Worm (Caenorhabditis elegans) whole organism, L2 larva: ENCODE measurements around the gene srbc-14.

Source experiments
- C34F6.9 ChIP-seq: fragments of 150-350 bp; optimal IDR thresholded peaks from 2 replicates; lab custom pipeline; 2014; ENCODE audit warnings: missing biosample characterization, missing genetic modification characterization
- F13H6.1 ChIP-seq: sonication (generic microtip); optimal IDR thresholded peaks from 2 replicates; lab custom pipeline; 2016; ENCODE audit warnings: missing genetic modification characterization, missing compliant biosample characterization
- R02D3.7 ChIP-seq: fragments of 150-350 bp; optimal IDR thresholded peaks from 2 replicates; lab custom pipeline; 2014; ENCODE audit warnings: missing biosample characterization, missing genetic modification characterization
- ZK546.5 ChIP-seq: sonication (generic microtip); optimal IDR thresholded peaks from 2 replicates; lab custom pipeline; 2017; ENCODE audit warnings: missing biosample characterization, missing genetic modification characterization
- alr-1 ChIP-seq: fragments of 150-350 bp; optimal IDR thresholded peaks from 2 replicates; lab custom pipeline; 2014; ENCODE audit warnings: missing biosample characterization, missing genetic modification characterization
- aly-2 ChIP-seq: fragments of 150-350 bp; optimal IDR thresholded peaks from 2 replicates; lab custom pipeline; 2014; ENCODE audit warnings: missing biosample characterization, missing genetic modification characterization
- ama-1 ChIP-seq: fragments of 150-350 bp; optimal IDR thresholded peaks from 2 replicates; lab custom pipeline; 2018; ENCODE audit warnings: inconsistent platforms
- blmp-1 ChIP-seq: sonication (generic microtip); optimal IDR thresholded peaks from 2 replicates; lab custom pipeline; 2017; ENCODE audit warnings: missing genetic modification characterization, mild to moderate bottlenecking, missing compliant biosample characterization, antibody characterized with exemption, moderate library complexity; ENCODE audit not compliant: insufficient read depth
- ceh-16 ChIP-seq: fragments of 150-350 bp; optimal IDR thresholded peaks from 2 replicates; lab custom pipeline; 2014; ENCODE audit warnings: missing biosample characterization, missing genetic modification characterization
- ceh-82 ChIP-seq: fragments of 150-350 bp; optimal IDR thresholded peaks from 2 replicates; lab custom pipeline; 2014; ENCODE audit warnings: missing biosample characterization, missing genetic modification characterization
- dmd-4 ChIP-seq: sonication (generic microtip); optimal IDR thresholded peaks from 2 replicates; lab custom pipeline; 2017; ENCODE audit warnings: missing biosample characterization, missing genetic modification characterization
- egl-27 ChIP-seq: sonication (generic microtip); optimal IDR thresholded peaks from 3 replicates; lab custom pipeline; 2017; ENCODE audit warnings: missing biosample characterization, missing genetic modification reagents, missing genetic modification characterization
- elt-1 ChIP-seq: fragments of 150-350 bp; optimal IDR thresholded peaks from 2 replicates; lab custom pipeline; 2014; ENCODE audit warnings: missing biosample characterization, missing genetic modification characterization
- elt-3 ChIP-seq: sonication (generic microtip); optimal IDR thresholded peaks from 2 replicates; lab custom pipeline; 2017; ENCODE audit warnings: missing biosample characterization, missing genetic modification characterization
- fos-1 ChIP-seq: fragments of 150-350 bp; optimal IDR thresholded peaks from 2 replicates; lab custom pipeline; 2014; ENCODE audit warnings: missing biosample characterization, missing genetic modification characterization
- gmeb-1 ChIP-seq: fragments of 150-350 bp; optimal IDR thresholded peaks from 2 replicates; lab custom pipeline; 2014; ENCODE audit warnings: missing biosample characterization, missing genetic modification characterization
- lin-11 ChIP-seq: fragments of 150-350 bp; sonication (generic microtip); optimal IDR thresholded peaks from 2 replicates; lab custom pipeline; 2014; ENCODE audit warnings: missing biosample characterization, missing genetic modification characterization, inconsistent platforms, mixed read lengths
- mdl-1 ChIP-seq, 2 experiments: fragments of 150-350 bp in 1 of 2; sonication (generic microtip) in 1 of 2; optimal IDR thresholded peaks; 2 replicates each; lab custom pipeline; 2017; ENCODE audit warnings: missing biosample characterization in 2 of 2, missing genetic modification characterization in 2 of 2
- nhr-10 ChIP-seq: sonication (generic microtip); optimal IDR thresholded peaks from 2 replicates; lab custom pipeline; 2017; ENCODE audit warnings: missing biosample characterization, missing genetic modification characterization
- nhr-11 ChIP-seq: fragments of 150-350 bp; optimal IDR thresholded peaks from 2 replicates; lab custom pipeline; 2014; ENCODE audit warnings: missing biosample characterization, missing genetic modification characterization
- nhr-12 ChIP-seq: fragments of 150-350 bp; optimal IDR thresholded peaks from 2 replicates; lab custom pipeline; 2014; ENCODE audit warnings: missing biosample characterization, missing genetic modification characterization
- nhr-129 ChIP-seq: fragments of 150-350 bp; optimal IDR thresholded peaks from 2 replicates; lab custom pipeline; 2014; ENCODE audit warnings: missing biosample characterization, missing genetic modification characterization
- nhr-21 ChIP-seq: fragments of 150-350 bp; optimal IDR thresholded peaks from 2 replicates; lab custom pipeline; 2014; ENCODE audit warnings: missing biosample characterization, missing genetic modification characterization
- nhr-6 ChIP-seq: fragments of 150-350 bp; optimal IDR thresholded peaks from 2 replicates; lab custom pipeline; 2014; ENCODE audit warnings: missing biosample characterization, missing genetic modification characterization
- nhr-77 ChIP-seq: fragments of 150-350 bp; optimal IDR thresholded peaks from 2 replicates; lab custom pipeline; 2014; ENCODE audit warnings: missing biosample characterization, missing genetic modification characterization
- peb-1 ChIP-seq: fragments of 150-350 bp; optimal IDR thresholded peaks from 2 replicates; lab custom pipeline; 2014; ENCODE audit warnings: missing biosample characterization, missing genetic modification characterization
- sem-4 ChIP-seq: fragments of 150-350 bp; optimal IDR thresholded peaks from 2 replicates; lab custom pipeline; 2014; ENCODE audit warnings: missing biosample characterization, missing genetic modification reagents, missing genetic modification characterization
- skn-1 ChIP-seq: sonication (generic microtip); optimal IDR thresholded peaks from 2 replicates; lab custom pipeline; 2017; ENCODE audit warnings: missing biosample characterization, missing genetic modification characterization
- sma-9 ChIP-seq, 2 experiments: fragments of 150-350 bp in 1 of 2; sonication (generic microtip) in 1 of 2; optimal IDR thresholded peaks; 2 replicates each; lab custom pipeline; 2014 to 2016; ENCODE audit warnings: missing genetic modification characterization in 2 of 2, mild to moderate bottlenecking in 1 of 2, missing biosample characterization in 1 of 2, missing compliant biosample characterization in 1 of 2, missing genetic modification reagents in 1 of 2, moderate library complexity in 1 of 2
- snpc-4 ChIP-seq: fragments of 150-350 bp; optimal IDR thresholded peaks from 2 replicates; lab custom pipeline; 2014; ENCODE audit warnings: missing biosample characterization, missing genetic modification characterization
- unc-39 ChIP-seq: fragments of 150-350 bp; optimal IDR thresholded peaks from 2 replicates; lab custom pipeline; 2014; ENCODE audit warnings: missing biosample characterization, missing genetic modification characterization
- unc-55 ChIP-seq: fragments of 150-350 bp; sonication (generic microtip); optimal IDR thresholded peaks from 3 replicates; lab custom pipeline; 2014; ENCODE audit warnings: missing biosample characterization, missing genetic modification reagents, missing genetic modification characterization
- unc-62 ChIP-seq: fragments of 150-350 bp; optimal IDR thresholded peaks from 2 replicates; lab custom pipeline; 2014; ENCODE audit warnings: missing biosample characterization, missing genetic modification reagents, missing genetic modification characterization
- ztf-1 ChIP-seq: fragments of 200-800 bp; sonication (Bioruptor generic); conservative IDR thresholded peaks from 2 replicates; pipeline ENCODE4 v1.3.6; 2022; ENCODE audit warnings: missing genetic modification characterization, missing compliant biosample characterization
- ztf-11 ChIP-seq: sonication (generic microtip); optimal IDR thresholded peaks from 2 replicates; lab custom pipeline; 2017; ENCODE audit warnings: missing biosample characterization, missing genetic modification characterization
- ztf-4 ChIP-seq: fragments of 150-350 bp; optimal IDR thresholded peaks from 2 replicates; lab custom pipeline; 2014; ENCODE audit warnings: missing biosample characterization, missing genetic modification characterization

The srbc-14 gene

ce11 chrV:17089931-17090429 is 18.5 kb upstream of the srbc-14 start, which contains the start of gene srh-237:
Gene srh-237 (plus strand): TSS chrV:17090379.
- TF ChIP-seq sem-4 (tag; lab: Kevin White, UChicago), result no peak
- peak; percentile 68 for TF ChIP-seq fos-1 (tag; lab: Kevin White, UChicago)

ce11 chrV:17089342-17089741 is 17.9 kb upstream of the srbc-14 start, which contains the start of gene T05E12.6:
Gene T05E12.6 (minus strand): TSS chrV:17089442.
- TF ChIP-seq gmeb-1 (no peak), mdl-1 (tag; optimal IDR thresholded peaks at IDR 0.05; lab: Kevin White, UChicago) (no peak), fos-1 (tag; lab: Kevin White, UChicago) (no peak), elt-3 (tag; lab: Kevin White, UChicago) (no peak), unc-39 (tag; lab: Kevin White, UChicago) (no peak), snpc-4 (no peak), dmd-4 (tag; lab: Kevin White, UChicago) (no peak), skn-1 (no peak), ceh-82 (no peak), elt-1 (tag; lab: Kevin White, UChicago) (no peak), unc-62 (GFP tag; lab: Kevin White, UChicago) (no peak), alr-1 (tag; lab: Kevin White, UChicago) (no peak)

ce11 chrV:17082718-17083117 is 11.2 kb upstream of the srbc-14 start, which contains the start of gene T05E12.9:
Gene T05E12.9 (minus strand): TSS chrV:17082818.
- no peak for TF ChIP-seq ZK546.5
- no peak for TF ChIP-seq ztf-1
- no peak for TF ChIP-seq nhr-6 (tag; lab: Kevin White, UChicago)
- no peak for TF ChIP-seq nhr-21
- no peak for TF ChIP-seq skn-1
- no peak for TF ChIP-seq F13H6.1
- TF ChIP-seq ztf-11, result no peak
- no peak for TF ChIP-seq unc-55 (GFP tag; lab: Kevin White, UChicago)

ce11 chrV:17079795-17080194 is 8.3 kb upstream of the srbc-14 start, which contains the start of gene srw-20:
Gene srw-20 (minus strand): TSS chrV:17079895.
- TF ChIP-seq ztf-4, result no peak
- no peak for TF ChIP-seq C34F6.9 (tag; lab: Kevin White, UChicago)
- TF ChIP-seq blmp-1 (tag; lab: Kevin White, UChicago), result no peak
- TF ChIP-seq dmd-4 (tag; lab: Kevin White, UChicago), result no peak
- TF ChIP-seq peb-1 (tag; lab: Kevin White, UChicago), result no peak
- TF ChIP-seq nhr-12, result no peak
- no peak for TF ChIP-seq nhr-77
- TF ChIP-seq ztf-11, result no peak
- TF ChIP-seq ZK546.5, result no peak
- no peak for TF ChIP-seq egl-27 (tag; lab: Kevin White, UChicago)
- TF ChIP-seq sem-4 (tag; lab: Kevin White, UChicago), result no peak
- no peak for TF ChIP-seq lin-11
- TF ChIP-seq nhr-11, result no peak

ce11 chrV:17077889-17078288 is 6.4 kb upstream of the srbc-14 start, which contains the start of gene T05E12.3:
Gene T05E12.3 (minus strand): TSS chrV:17077989.
- TF ChIP-seq R02D3.7 (tag; lab: Kevin White, UChicago), result no peak
- TF ChIP-seq ceh-16 (tag; lab: Kevin White, UChicago), result no peak
- TF ChIP-seq unc-62 (GFP tag; lab: Kevin White, UChicago), result no peak
- TF ChIP-seq nhr-129, result no peak
- TF ChIP-seq snpc-4, result no peak
- no peak for TF ChIP-seq skn-1
- TF ChIP-seq aly-2 (tag; lab: Kevin White, UChicago), result no peak
- no peak for TF ChIP-seq ZK546.5

ce11 chrV:17075900-17076299 is 4.4 kb upstream of the srbc-14 start, which contains the start of gene str-125:
Gene str-125 (minus strand): TSS chrV:17076000.
- TF ChIP-seq nhr-77 (no peak), ama-1 (lab: Kevin White, UChicago) (no peak), sma-9 (GFP tag; optimal IDR thresholded peaks at IDR 0.05; lab: Kevin White, UChicago) (no peak), sma-9 (tag; optimal IDR thresholded peaks at IDR 0.05; lab: Kevin White, UChicago) (no peak), ztf-4 (no peak), nhr-10 (no peak), unc-62 (GFP tag; lab: Kevin White, UChicago) (no peak), ZK546.5 (no peak), ztf-1 (no peak), ceh-82 (no peak)
